Fruit fly (Drosophila melanogaster) whole organism, wandering third instar larva: ENCODE data around the gene CG9098.

ENCODE experiments used
- Abd-B ChIP-seq: fragments of >200 bp; optimal IDR thresholded peaks from 2 replicates; lab custom pipeline; 2017; ENCODE audit warnings: missing biosample characterization, missing genetic modification characterization
- CG32264 ChIP-seq: fragments of 200-800 bp; sonication (Bioruptor generic); optimal IDR thresholded peaks from 2 replicates; lab custom pipeline; 2016; ENCODE audit warnings: missing biosample characterization, missing genetic modification characterization
- CG9705 ChIP-seq: fragments of 200-800 bp; sonication (Bioruptor generic); optimal IDR thresholded peaks from 2 replicates; lab custom pipeline; 2018; ENCODE audit warnings: missing biosample characterization, mild to moderate bottlenecking, missing genetic modification characterization
- CrebA ChIP-seq: fragments of 200-800 bp; sonication (Bioruptor generic); optimal IDR thresholded peaks from 2 replicates; lab custom pipeline; 2016; ENCODE audit warnings: missing biosample characterization, mild to moderate bottlenecking, missing genetic modification characterization, borderline replicate concordance
- Dfd ChIP-seq: fragments of >200 bp; optimal IDR thresholded peaks from 2 replicates; lab custom pipeline; 2017; ENCODE audit warnings: missing biosample characterization, missing genetic modification characterization
- Dif ChIP-seq: fragments of 200-275, 200-300 bp; sonication (Bioruptor generic); optimal IDR thresholded peaks from 2 replicates; lab custom pipeline; 2018; ENCODE audit warnings: missing biosample characterization, missing genetic modification characterization; ENCODE audit not compliant: partially characterized antibody
- GATAd ChIP-seq: sonication (Bioruptor generic); optimal IDR thresholded peaks from 2 replicates; lab custom pipeline; 2016; ENCODE audit warnings: missing biosample characterization, missing genetic modification characterization
- HLH106 ChIP-seq: fragments of 200-800 bp; optimal IDR thresholded peaks from 3 replicates; lab custom pipeline; 2019; ENCODE audit warnings: missing biosample characterization, mild to moderate bottlenecking, missing genetic modification characterization, moderate library complexity
- Hnf4 ChIP-seq: fragments of 200-800 bp; sonication (Bioruptor generic); optimal IDR thresholded peaks from 2 replicates; lab custom pipeline; 2016; ENCODE audit warnings: missing biosample characterization, mild to moderate bottlenecking, missing genetic modification characterization
- Hr78 ChIP-seq: fragments of >200 bp; optimal IDR thresholded peaks from 2 replicates; lab custom pipeline; 2017; ENCODE audit warnings: missing biosample characterization, missing genetic modification characterization
- Hr83 ChIP-seq: fragments of 200-300 bp; sonication (Bioruptor generic); optimal IDR thresholded peaks from 2 replicates; lab custom pipeline; 2016; ENCODE audit warnings: missing biosample characterization, mild to moderate bottlenecking, missing genetic modification characterization, moderate library complexity; ENCODE audit not compliant: poor library complexity, severe bottlenecking
- Jra ChIP-seq: sonication (Bioruptor generic); optimal IDR thresholded peaks from 2 replicates; lab custom pipeline; 2016; ENCODE audit warnings: missing biosample characterization, missing genetic modification characterization
- Mio ChIP-seq: sonication (Bioruptor generic); optimal IDR thresholded peaks from 2 replicates; lab custom pipeline; 2016; ENCODE audit warnings: missing biosample characterization, missing genetic modification characterization
- Myc ChIP-seq: fragments of >200 bp; optimal IDR thresholded peaks from 2 replicates; lab custom pipeline; 2017
- N ChIP-seq: fragments of >200 bp; optimal IDR thresholded peaks from 2 replicates; lab custom pipeline; 2018; ENCODE audit warnings: missing biosample characterization, missing external identifiers, missing genetic modification characterization
- OdsH ChIP-seq: fragments of 200-800 bp; sonication (Bioruptor generic); optimal IDR thresholded peaks from 2 replicates; lab custom pipeline; 2016; ENCODE audit warnings: missing biosample characterization, mild to moderate bottlenecking, missing genetic modification characterization
- Rel ChIP-seq, 2 experiments: fragments of 200-800 bp; sonication (Bioruptor generic) in 1 of 2; optimal IDR thresholded peaks; 2 replicates in 1 of 2; 3 replicates in 1 of 2; lab custom pipeline; 2016 to 2019; ENCODE audit warnings: mild to moderate bottlenecking in 2 of 2, missing biosample characterization in 2 of 2, missing genetic modification characterization in 2 of 2, moderate library complexity in 1 of 2
- Sp1 ChIP-seq: fragments of 200-800 bp; sonication (Bioruptor generic); optimal IDR thresholded peaks from 3 replicates; lab custom pipeline; 2019; ENCODE audit warnings: missing biosample characterization, mild to moderate bottlenecking, missing genetic modification characterization, moderate library complexity
- Vsx2 ChIP-seq: fragments of 200-300, 225-300 bp; sonication (Bioruptor generic); optimal IDR thresholded peaks from 2 replicates; lab custom pipeline; 2018; ENCODE audit warnings: missing biosample characterization, missing genetic modification characterization; ENCODE audit not compliant: partially characterized antibody
- br ChIP-seq: fragments of 200-800 bp; sonication (Bioruptor generic); optimal IDR thresholded peaks from 2 replicates; lab custom pipeline; 2016; ENCODE audit warnings: missing biosample characterization, missing genetic modification characterization
- brk ChIP-seq: fragments of 200-800 bp; sonication (Bioruptor generic); optimal IDR thresholded peaks from 2 replicates; lab custom pipeline; 2016; ENCODE audit warnings: missing biosample characterization, mild to moderate bottlenecking, missing genetic modification characterization
- dl ChIP-seq, 2 experiments: fragments of 175-275, 200-275 bp in 1 of 2; fragments of 200-275 bp in 1 of 2; sonication (Bioruptor generic); optimal IDR thresholded peaks; lab custom pipeline; 2018; ENCODE audit warnings: mild to moderate bottlenecking in 2 of 2, missing biosample characterization in 2 of 2, missing genetic modification characterization in 2 of 2, moderate library complexity in 2 of 2; ENCODE audit not compliant: partially characterized antibody in 2 of 2, insufficient read depth in 1 of 2
- dmrt93B ChIP-seq: fragments of 200-800 bp; sonication (Bioruptor generic); optimal IDR thresholded peaks from 2 replicates; lab custom pipeline; 2018; ENCODE audit warnings: missing biosample characterization, mild to moderate bottlenecking, missing genetic modification characterization
- dsf ChIP-seq: sonication (Bioruptor generic); optimal IDR thresholded peaks from 2 replicates; lab custom pipeline; 2016; ENCODE audit warnings: missing biosample characterization, missing genetic modification characterization, borderline replicate concordance
- ey ChIP-seq: fragments of 200-800 bp; sonication (Bioruptor generic); optimal IDR thresholded peaks from 2 replicates; lab custom pipeline; 2016; ENCODE audit warnings: missing biosample characterization, missing genetic modification characterization
- foxo ChIP-seq, 2 experiments: fragments of 200-800 bp; sonication (Bioruptor generic); optimal IDR thresholded peaks; 2 replicates in 1 of 2; 3 replicates in 1 of 2; lab custom pipeline; 2016 to 2017; ENCODE audit warnings: missing biosample characterization in 2 of 2, missing genetic modification characterization in 2 of 2
- h ChIP-seq: fragments of 200-800 bp; sonication (Bioruptor generic); optimal IDR thresholded peaks from 3 replicates; lab custom pipeline; 2016; ENCODE audit warnings: missing biosample characterization, mild to moderate bottlenecking, missing genetic modification characterization
- jim ChIP-seq: fragments of 175-275, 200-325 bp; sonication (Bioruptor generic); optimal IDR thresholded peaks from 2 replicates; lab custom pipeline; 2016; ENCODE audit warnings: missing biosample characterization, mild to moderate bottlenecking, missing genetic modification characterization
- lola ChIP-seq: fragments of >200 bp; optimal IDR thresholded peaks from 2 replicates; lab custom pipeline; 2017; ENCODE audit warnings: missing biosample characterization, missing genetic modification characterization
- pan ChIP-seq: fragments of >200 bp; optimal IDR thresholded peaks from 2 replicates; lab custom pipeline; 2017
- psq ChIP-seq: fragments of 200-800 bp; sonication (Bioruptor generic); optimal IDR thresholded peaks from 3 replicates; lab custom pipeline; 2017; ENCODE audit warnings: missing biosample characterization, mild to moderate bottlenecking, missing genetic modification characterization, moderate library complexity
- rgr ChIP-seq: fragments of 200-800 bp; sonication (Bioruptor generic); optimal IDR thresholded peaks from 3 replicates; lab custom pipeline; 2016; ENCODE audit warnings: missing biosample characterization, mild to moderate bottlenecking, missing genetic modification characterization
- sage ChIP-seq: fragments of 200-800 bp; sonication (Bioruptor generic); optimal IDR thresholded peaks from 2 replicates; lab custom pipeline; 2016; ENCODE audit warnings: missing biosample characterization, mild to moderate bottlenecking, missing genetic modification characterization
- sv ChIP-seq: fragments of 200-800 bp; sonication (Bioruptor generic); optimal IDR thresholded peaks from 3 replicates; lab custom pipeline; 2016; ENCODE audit warnings: missing biosample characterization, missing genetic modification characterization
- tai ChIP-seq: sonication (Bioruptor generic); optimal IDR thresholded peaks from 2 replicates; lab custom pipeline; 2016; ENCODE audit warnings: missing biosample characterization, missing genetic modification characterization
- usp ChIP-seq: fragments of >200 bp; optimal IDR thresholded peaks from 2 replicates; lab custom pipeline; 2017; ENCODE audit warnings: missing biosample characterization, missing genetic modification characterization
- woc ChIP-seq: sonication (Bioruptor generic); optimal IDR thresholded peaks from 2 replicates; lab custom pipeline; 2016; ENCODE audit warnings: missing biosample characterization, mild to moderate bottlenecking, missing genetic modification characterization

CG9098 gene

dm6 chr2L:6051212-6051621 is 39.1 kb upstream of the CG9098 start (continued):
- TF ChIP-seq psq (peak; percentile 90), N (no peak)

- TF ChIP-seq dl (GFP tag; optimal IDR thresholded peaks at IDR 0.05; lab: Kevin White, UChicago; ENCODE audit: insufficient read depth in 1 of 2, partially characterized antibody in 2 of 2) = no peak
- TF ChIP-seq dsf (GFP tag; lab: Kevin White, UChicago) = no peak
- TF ChIP-seq ey (GFP tag; lab: Kevin White, UChicago) = no peak
- peak; percentile 46 for TF ChIP-seq Hr83 (GFP tag; lab: Kevin White, UChicago)
- TF ChIP-seq CrebA (GFP tag; lab: Kevin White, UChicago) = no peak
- peak; percentile 9 for TF ChIP-seq HLH106 (tag; lab: Kevin White, UChicago)
- no peak for TF ChIP-seq N
- no peak for TF ChIP-seq Rel (GFP tag; optimal IDR thresholded peaks at IDR 0.05; lab: Kevin White, UChicago)
- no peak for TF ChIP-seq Rel (tag; optimal IDR thresholded peaks at IDR 0.05; lab: Kevin White, UChicago)
- TF ChIP-seq Jra (GFP tag; lab: Kevin White, UChicago) = peak; percentile 29
- TF ChIP-seq, all 38 proteins: peak for 3
Measured at dm6 chr2L:6050575-6050974, 38.4 kb upstream of the CG9098 start, which contains the start of gene CG9135. Gene CG9135, plus strand, starts transcription at chr2L:6050800.

- TF ChIP-seq GATAd = no peak
- TF ChIP-seq Mio (GFP tag; lab: Kevin White, UChicago) = no peak
- TF ChIP-seq Jra (GFP tag; lab: Kevin White, UChicago) = no peak
- no peak for TF ChIP-seq Dfd (GFP tag; lab: Kevin White, UChicago)
- no peak for TF ChIP-seq Vsx2 (GFP tag; lab: Kevin White, UChicago)
- no peak for TF ChIP-seq HLH106 (tag; lab: Kevin White, UChicago)
- TF ChIP-seq dsf (GFP tag; lab: Kevin White, UChicago) = no peak
- TF ChIP-seq OdsH (GFP tag; lab: Kevin White, UChicago) = no peak
- no peak for TF ChIP-seq dl (GFP tag; optimal IDR thresholded peaks at IDR 0.05; lab: Kevin White, UChicago; ENCODE audit: insufficient read depth in 1 of 2, partially characterized antibody in 2 of 2)
- TF ChIP-seq pan = no peak
- no peak for TF ChIP-seq CG9705 (GFP tag; lab: Kevin White, UChicago)
- no peak for TF ChIP-seq foxo (GFP tag; optimal IDR thresholded peaks at IDR 0.05; lab: Kevin White, UChicago)
- TF ChIP-seq ey (GFP tag; lab: Kevin White, UChicago) = no peak
- no peak for TF ChIP-seq Hr78 (GFP tag; lab: Kevin White, UChicago)
- no peak for TF ChIP-seq CG32264
- TF ChIP-seq CrebA (GFP tag; lab: Kevin White, UChicago) = no peak
- TF ChIP-seq Sp1 (GFP tag; lab: Kevin White, UChicago) = no peak
- TF ChIP-seq usp (GFP tag; lab: Kevin White, UChicago) = no peak
- TF ChIP-seq tai = no peak
- TF ChIP-seq h (GFP tag; lab: Kevin White, UChicago) = no peak
Measured at dm6 chr2L:6048542-6048941, 36.4 kb upstream of the CG9098 start, which contains the start of the genes CG34179 and slmo. Gene CG34179, minus strand, starts transcription at chr2L:6048706. Gene slmo, minus strand, starts transcription at chr2L:6048706.

dm6 chr2L:6047528-6048160 is 35.5 kb upstream of the CG9098 start, which contains the start of gene IPIP:
Gene IPIP, plus strand, starts transcription at chr2L:6048002.
- TF ChIP-seq HLH106 (tag; lab: Kevin White, UChicago) (peak; percentile 33), usp (GFP tag; lab: Kevin White, UChicago) (no peak), CG9705 (GFP tag; lab: Kevin White, UChicago) (peak; percentile 17), Mio (GFP tag; lab: Kevin White, UChicago) (no peak), woc (GFP tag; lab: Kevin White, UChicago) (no peak), ey (GFP tag; lab: Kevin White, UChicago) (peak; percentile 9), sage (GFP tag; lab: Kevin White, UChicago) (no peak), Dfd (GFP tag; lab: Kevin White, UChicago) (no peak), Hr78 (GFP tag; lab: Kevin White, UChicago) (no peak), dmrt93B (GFP tag; lab: Kevin White, UChicago) (no peak), tai (no peak), jim (GFP tag; lab: Kevin White, UChicago) (no peak), Hr83 (GFP tag; lab: Kevin White, UChicago) (peak; percentile 94), Dif (GFP tag; lab: Kevin White, UChicago) (peak; percentile 2), br (peak; percentile 39), pan (no peak), Myc (no peak), foxo (GFP tag; optimal IDR thresholded peaks at IDR 0.05; lab: Kevin White, UChicago) (peak in 1 of 2 experiments; percentile 36), OdsH (GFP tag; lab: Kevin White, UChicago) (peak; percentile 5), sv (GFP tag; lab: Kevin White, UChicago) (no peak), Vsx2 (GFP tag; lab: Kevin White, UChicago) (no peak), GATAd (no peak), Sp1 (GFP tag; lab: Kevin White, UChicago) (peak; percentile 30), CG32264 (no peak), Rel (GFP tag; optimal IDR thresholded peaks at IDR 0.05; lab: Kevin White, UChicago) (no peak), Rel (tag; optimal IDR thresholded peaks at IDR 0.05; lab: Kevin White, UChicago) (peak; percentile 47), h (GFP tag; lab: Kevin White, UChicago) (peak; percentile 69), CrebA (GFP tag; lab: Kevin White, UChicago) (no peak), lola (GFP tag; lab: Kevin White, UChicago) (no peak), dsf (GFP tag; lab: Kevin White, UChicago) (no peak), brk (GFP tag; lab: Kevin White, UChicago) (no peak), dl (GFP tag; optimal IDR thresholded peaks at IDR 0.05; lab: Kevin White, UChicago; ENCODE audit: insufficient read depth in 1 of 2, partially characterized antibody in 2 of 2) (no peak), Hnf4 (GFP tag; lab: Kevin White, UChicago) (no peak), N (no peak), rgr (GFP tag; lab: Kevin White, UChicago) (peak; percentile 60), Abd-B (GFP tag; lab: Kevin White, UChicago) (no peak)
